Fruit fly (Drosophila melanogaster): ENCODE results near the gene CG15534.

CG15534 gene

dm6 chr3R:30413795-30414194, 18.1 kb upstream of the CG15534 start (continued):
- TF ChIP-seq Dif (GFP tag; optimal IDR thresholded peaks at IDR 0.05; ENCODE audit: partially characterized antibody) (no peak), CrebA (GFP tag; optimal IDR thresholded peaks at IDR 0.05; ENCODE audit: borderline replicate concordance) (no peak), fru (GFP tag; optimal IDR thresholded peaks at IDR 0.05) (peak; percentile 44), woc (GFP tag; optimal IDR thresholded peaks at IDR 0.05) (peak; percentile 9), CG9705 (GFP tag; optimal IDR thresholded peaks at IDR 0.05) (no peak), h (GFP tag; optimal IDR thresholded peaks at IDR 0.05) (peak; percentile 56)

DNA sequence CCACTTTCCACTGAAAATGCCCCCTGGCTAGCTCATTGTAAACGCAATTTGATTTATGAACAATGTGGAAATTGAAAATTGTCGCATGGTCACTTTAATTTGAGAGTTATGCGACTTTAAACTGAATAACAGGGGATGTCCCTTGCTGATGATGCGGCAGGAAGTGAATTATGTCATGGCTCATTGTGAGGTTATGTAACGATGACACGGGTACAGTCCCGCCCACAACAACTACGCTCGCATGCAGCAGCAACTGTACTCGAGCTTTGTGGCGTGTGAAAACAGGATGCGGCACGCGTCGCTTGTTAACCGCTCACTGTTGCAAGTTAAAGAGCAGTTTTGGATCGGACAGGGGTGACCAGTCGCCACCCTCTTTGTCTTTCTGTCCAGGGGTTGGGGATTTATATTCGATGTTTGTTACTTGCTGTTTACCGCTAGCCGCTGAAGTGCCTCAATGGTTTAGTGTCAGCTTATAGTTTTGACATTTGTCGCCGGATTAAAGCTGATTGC, 15.0 kb upstream of the CG15534 start:
- TF ChIP-seq tai (GFP tag; optimal IDR thresholded peaks at IDR 0.05) (no peak), usp (GFP tag; optimal IDR thresholded peaks at IDR 0.05) (no peak), dl (GFP tag; optimal IDR thresholded peaks at IDR 0.05; ENCODE audit: insufficient read depth in 1 of 2, partially characterized antibody in 2 of 2) (no peak), dsf (GFP tag; optimal IDR thresholded peaks at IDR 0.05; ENCODE audit: borderline replicate concordance) (no peak), rgr (GFP tag; optimal IDR thresholded peaks at IDR 0.05) (no peak)

dm6 chr3R:30419216-30419615, 12.6 kb upstream of the CG15534 start:
- TF ChIP-seq CG32264 (GFP tag; optimal IDR thresholded peaks at IDR 0.05) = no peak
- TF ChIP-seq Rel (GFP tag; optimal IDR thresholded peaks at IDR 0.05) = no peak
- peak; percentile 98 for TF ChIP-seq Rel (tag; optimal IDR thresholded peaks at IDR 0.05)

dm6 chr3R:30422871-30423270, 9.0 kb upstream of the CG15534 start, which contains the start of the genes CG2217 and CG42740:
CG2217 (minus strand) TSS chr3R:30422971.
CG42740 (minus strand) TSS chr3R:30422971.
- TF ChIP-seq HLH106 (tag; optimal IDR thresholded peaks at IDR 0.05) (no peak), brk (GFP tag; optimal IDR thresholded peaks at IDR 0.05) (no peak), foxo (GFP tag; optimal IDR thresholded peaks at IDR 0.05) (no peak), Hr83 (GFP tag; optimal IDR thresholded peaks at IDR 0.05; ENCODE audit: poor library complexity, severe bottlenecking) (no peak), Hnf4 (GFP tag; optimal IDR thresholded peaks at IDR 0.05) (no peak), Mio (GFP tag; optimal IDR thresholded peaks at IDR 0.05) (no peak), Dif (GFP tag; optimal IDR thresholded peaks at IDR 0.05; ENCODE audit: partially characterized antibody) (no peak), N (GFP tag; optimal IDR thresholded peaks at IDR 0.05) (no peak), jim (GFP tag; optimal IDR thresholded peaks at IDR 0.05) (no peak), lola (GFP tag; optimal IDR thresholded peaks at IDR 0.05) (no peak), pan (optimal IDR thresholded peaks at IDR 0.05) (no peak), CG9705 (GFP tag; optimal IDR thresholded peaks at IDR 0.05) (no peak)

- no peak for TF ChIP-seq Hr83 (GFP tag; optimal IDR thresholded peaks at IDR 0.05; ENCODE audit: poor library complexity, severe bottlenecking)
- TF ChIP-seq rgr (GFP tag; optimal IDR thresholded peaks at IDR 0.05) = peak; percentile 44
- no peak for TF ChIP-seq OdsH (GFP tag; optimal IDR thresholded peaks at IDR 0.05)
- TF ChIP-seq CG9705 (GFP tag; optimal IDR thresholded peaks at IDR 0.05) = no peak
- TF ChIP-seq sage (GFP tag; optimal IDR thresholded peaks at IDR 0.05) = peak; percentile 50
- TF ChIP-seq Jra (GFP tag; optimal IDR thresholded peaks at IDR 0.05) = no peak
- TF ChIP-seq tai (GFP tag; optimal IDR thresholded peaks at IDR 0.05) = no peak
- TF ChIP-seq pan (optimal IDR thresholded peaks at IDR 0.05) = no peak
- TF ChIP-seq Rel (GFP tag; optimal IDR thresholded peaks at IDR 0.05) = no peak
- peak; percentile 9 for TF ChIP-seq Rel (tag; optimal IDR thresholded peaks at IDR 0.05)
- no peak for TF ChIP-seq dmrt93B (GFP tag; optimal IDR thresholded peaks at IDR 0.05)
- no peak for TF ChIP-seq usp (GFP tag; optimal IDR thresholded peaks at IDR 0.05)
Observed at dm6 chr3R:30423695-30424094, 8.2 kb upstream of the CG15534 start, which contains the start of the genes CG15535 and mRpS18C. CG15535 (minus strand) TSS chr3R:30423929. mRpS18C (plus strand) TSS chr3R:30423974.

DNA sequence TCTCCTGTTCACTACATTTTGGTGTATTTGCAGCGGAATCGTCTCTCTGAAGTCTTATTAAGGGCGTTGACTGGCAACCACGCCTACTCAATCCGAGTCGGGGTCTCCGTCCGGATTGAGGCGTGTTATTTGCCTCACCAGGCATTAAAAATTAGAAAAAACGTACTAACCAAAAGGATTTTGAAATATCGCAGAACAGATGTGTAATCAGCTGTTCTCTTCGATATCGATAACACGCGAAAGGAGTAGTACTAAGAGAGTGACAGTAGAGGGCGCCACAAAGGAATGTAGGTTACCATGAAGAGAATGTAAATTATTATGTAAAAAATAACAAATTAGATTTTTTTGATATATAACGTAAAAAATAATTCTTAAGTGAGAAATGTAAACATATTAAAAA, 6.9 kb upstream of the CG15534 start, which contains the start of gene CG15536:
Gene CG15536 (minus strand): TSS at position 170 of the 400 bp plus-strand sequence.
- TF ChIP-seq h (GFP tag; optimal IDR thresholded peaks at IDR 0.05) = no peak
- TF ChIP-seq br (GFP tag; optimal IDR thresholded peaks at IDR 0.05) = no peak
- TF ChIP-seq Mio (GFP tag; optimal IDR thresholded peaks at IDR 0.05) = no peak
- peak; percentile 54 for TF ChIP-seq Myc (optimal IDR thresholded peaks at IDR 0.05)

All from whole organism, wandering third instar larva.